Worm (Caenorhabditis elegans) whole organism, late embryonic: Measurements from ENCODE around the gene H10D18.1.

Experiments used
- ceh-6 ChIP-seq: fragments of 200-800 bp; sonication (Bioruptor generic); optimal IDR thresholded peaks from 2 replicates; lab custom pipeline; 2018; ENCODE audit warnings: mild to moderate bottlenecking, missing genetic modification characterization, missing compliant biosample characterization
- elt-2 ChIP-seq: sonication (generic microtip); optimal IDR thresholded peaks from 2 replicates; lab custom pipeline; 2016; ENCODE audit warnings: missing genetic modification reagents, missing genetic modification characterization, missing compliant biosample characterization
- ets-4 ChIP-seq: sonication (generic microtip); optimal IDR thresholded peaks from 2 replicates; lab custom pipeline; 2016; ENCODE audit warnings: missing genetic modification characterization, missing compliant biosample characterization
- pax-1 ChIP-seq: fragments of 150-350 bp; optimal IDR thresholded peaks from 2 replicates; lab custom pipeline; 2014; ENCODE audit warnings: missing biosample characterization, missing genetic modification characterization
- pha-2 ChIP-seq: sonication (generic microtip); optimal IDR thresholded peaks from 2 replicates; lab custom pipeline; 2017; ENCODE audit warnings: mild to moderate bottlenecking, missing genetic modification characterization, missing compliant biosample characterization
- pqm-1 ChIP-seq: sonication (generic microtip); optimal IDR thresholded peaks from 2 replicates; lab custom pipeline; 2016; ENCODE audit warnings: missing genetic modification characterization, missing compliant biosample characterization
- rnt-1 ChIP-seq: sonication (generic microtip); optimal IDR thresholded peaks from 2 replicates; lab custom pipeline; 2016; ENCODE audit warnings: missing genetic modification characterization, missing compliant biosample characterization

- TF ChIP-seq pqm-1 (tag; lab: Kevin White, UChicago) = no peak
- no peak for TF ChIP-seq ceh-6
- no peak for TF ChIP-seq ets-4
- TF ChIP-seq pax-1 (tag; lab: Kevin White, UChicago) = no peak
- TF ChIP-seq elt-2 (tag; lab: Kevin White, UChicago) = no peak
- no peak for TF ChIP-seq rnt-1 (tag; lab: Kevin White, UChicago)
- no peak for TF ChIP-seq pha-2 (tag; lab: Kevin White, UChicago)
Measured at ce11 chrV:3814938-3815337, at the start of gene H10D18.1.
